Worm (Caenorhabditis elegans) whole organism, young adult: ENCODE measurements around the gene Y44A6C.2.

Experiments used
- B0019.2 ChIP-seq: fragments of 200-800 bp; sonication (Bioruptor generic); conservative IDR thresholded peaks from 2 replicates; pipeline ENCODE4 v1.3.6; 2022; ENCODE audit warnings: missing genetic modification reagents, missing genetic modification characterization, missing compliant biosample characterization
- B0336.3 ChIP-seq: fragments of 200-800 bp; sonication (Bioruptor generic); IDR thresholded peaks from 2 replicates; pipeline ENCODE4 v1.3.6; 2022; ENCODE audit warnings: missing genetic modification characterization, missing compliant biosample characterization
- F10E7.11 ChIP-seq: sonication (generic microtip); optimal IDR thresholded peaks from 2 replicates; lab custom pipeline; 2017; ENCODE audit warnings: mild to moderate bottlenecking, missing genetic modification characterization, moderate library complexity, missing compliant biosample characterization
- F23B12.7 ChIP-seq: sonication (generic microtip); optimal IDR thresholded peaks from 2 replicates; lab custom pipeline; 2017; ENCODE audit warnings: missing genetic modification characterization, mild to moderate bottlenecking, missing compliant biosample characterization, antibody characterized with exemption, moderate library complexity; ENCODE audit not compliant: insufficient read depth
- F37B4.10 ChIP-seq: fragments of 200-800 bp; sonication (Bioruptor generic); IDR thresholded peaks from 2 replicates; pipeline ENCODE4 v1.3.6; 2022; ENCODE audit warnings: missing genetic modification characterization, missing compliant biosample characterization
- F49E8.2 ChIP-seq: sonication (generic microtip); optimal IDR thresholded peaks from 3 replicates; lab custom pipeline; 2017; ENCODE audit warnings: missing genetic modification characterization, mild to moderate bottlenecking, missing compliant biosample characterization, antibody characterized with exemption, moderate library complexity; ENCODE audit not compliant: insufficient read depth
- F57A8.1 ChIP-seq: fragments of 200-800 bp; sonication (Bioruptor generic); optimal IDR thresholded peaks from 2 replicates; lab custom pipeline; 2018; ENCODE audit warnings: mild to moderate bottlenecking, missing genetic modification characterization, moderate library complexity, missing compliant biosample characterization
- K12H6.12 ChIP-seq: fragments of 200-800 bp; sonication (Bioruptor generic); optimal IDR thresholded peaks from 2 replicates; lab custom pipeline; 2018; ENCODE audit warnings: mild to moderate bottlenecking, missing genetic modification characterization, missing compliant biosample characterization
- akir-1 ChIP-seq: fragments of 200-800 bp; sonication (Bioruptor generic); optimal IDR thresholded peaks from 2 replicates; lab custom pipeline; 2018; ENCODE audit warnings: mild to moderate bottlenecking, missing genetic modification characterization, moderate library complexity, missing compliant biosample characterization
- athp-1 ChIP-seq: sonication (generic microtip); optimal IDR thresholded peaks from 2 replicates; lab custom pipeline; 2017; ENCODE audit warnings: mild to moderate bottlenecking, missing genetic modification characterization, missing compliant biosample characterization
- attf-5 ChIP-seq: fragments of 200-800 bp; sonication (Bioruptor generic); optimal IDR thresholded peaks from 2 replicates; lab custom pipeline; 2018; ENCODE audit warnings: mild to moderate bottlenecking, missing genetic modification characterization, missing compliant biosample characterization
- ccch-3 ChIP-seq: fragments of 200-800 bp; sonication (Bioruptor generic); optimal IDR thresholded peaks from 2 replicates; lab custom pipeline; 2018; ENCODE audit warnings: mild to moderate bottlenecking, missing genetic modification characterization, missing compliant biosample characterization
- cebp-2 ChIP-seq: fragments of 200-800 bp; sonication (Bioruptor generic); IDR thresholded peaks from 2 replicates; pipeline ENCODE4 v1.3.6; 2022; ENCODE audit warnings: missing genetic modification characterization, missing compliant biosample characterization
- ceh-58 ChIP-seq: fragments of 200-800 bp; sonication (Bioruptor generic); IDR thresholded peaks from 2 replicates; pipeline ENCODE4 v1.3.6; 2022; ENCODE audit warnings: missing genetic modification characterization, missing compliant biosample characterization
- ceh-79 ChIP-seq: sonication (generic microtip); optimal IDR thresholded peaks from 2 replicates; lab custom pipeline; 2017; ENCODE audit warnings: mild to moderate bottlenecking, missing genetic modification characterization, missing compliant biosample characterization
- die-1 ChIP-seq: sonication (generic microtip); optimal IDR thresholded peaks from 2 replicates; lab custom pipeline; 2016; ENCODE audit warnings: missing genotype, mild to moderate bottlenecking, missing genetic modification characterization, missing compliant biosample characterization
- dox-1 ChIP-seq: fragments of 200-800 bp; sonication (Bioruptor generic); IDR thresholded peaks from 2 replicates; pipeline ENCODE4 v1.3.6; 2022; ENCODE audit warnings: missing genetic modification reagents, missing genetic modification characterization, missing compliant biosample characterization
- efl-1 ChIP-seq: fragments of 150-350 bp; optimal IDR thresholded peaks from 2 replicates; lab custom pipeline; 2014; ENCODE audit warnings: missing biosample characterization, missing genetic modification reagents, missing genetic modification characterization
- egl-18 ChIP-seq: fragments of 200-800 bp; sonication (Bioruptor generic); IDR thresholded peaks from 2 replicates; pipeline ENCODE4 v1.3.6; 2022; ENCODE audit warnings: missing genetic modification reagents, missing genetic modification characterization, missing compliant biosample characterization
- ekl-4 ChIP-seq: fragments of 200-800 bp; sonication (Bioruptor generic); IDR thresholded peaks from 2 replicates; pipeline ENCODE4 v1.3.6; 2022; ENCODE audit warnings: missing genetic modification reagents, missing genetic modification characterization, missing compliant biosample characterization
- ets-4 ChIP-seq: fragments of 200-800 bp; sonication (Bioruptor generic); optimal IDR thresholded peaks from 2 replicates; lab custom pipeline; 2018; ENCODE audit warnings: mild to moderate bottlenecking, missing genetic modification characterization, missing compliant biosample characterization
- fkh-3 ChIP-seq: sonication (generic microtip); optimal IDR thresholded peaks from 2 replicates; lab custom pipeline; 2016; ENCODE audit warnings: mild to moderate bottlenecking, missing genetic modification characterization, missing compliant biosample characterization
- hmg-20 ChIP-seq: fragments of 200-800 bp; sonication (Bioruptor generic); IDR thresholded peaks from 2 replicates; pipeline ENCODE4 v1.3.6; 2022; ENCODE audit warnings: missing genetic modification reagents, missing genetic modification characterization, missing compliant biosample characterization
- hsf-1 ChIP-seq: fragments of 200-800 bp; sonication (Bioruptor generic); IDR thresholded peaks from 2 replicates; pipeline ENCODE4 v1.3.6; 2022; ENCODE audit warnings: missing genetic modification reagents, missing genetic modification characterization, missing compliant biosample characterization
- lin-26 ChIP-seq: fragments of 200-800 bp; sonication (Bioruptor generic); IDR thresholded peaks from 2 replicates; pipeline ENCODE4 v1.3.6; 2022; ENCODE audit warnings: missing genetic modification reagents, missing genetic modification characterization, missing compliant biosample characterization
- lir-1 ChIP-seq: fragments of 200-800 bp; sonication (Bioruptor generic); conservative IDR thresholded peaks from 2 replicates; pipeline ENCODE4 v1.3.6; 2022; ENCODE audit warnings: missing genetic modification reagents, missing genetic modification characterization, missing compliant biosample characterization
- lsl-1 ChIP-seq: fragments of 200-800 bp; sonication (Bioruptor generic); optimal IDR thresholded peaks from 2 replicates; lab custom pipeline; 2018; ENCODE audit warnings: mild to moderate bottlenecking, missing genetic modification characterization, moderate library complexity, missing compliant biosample characterization
- lsy-27 ChIP-seq: sonication (generic microtip); optimal IDR thresholded peaks from 2 replicates; lab custom pipeline; 2017; ENCODE audit warnings: missing genetic modification characterization, mild to moderate bottlenecking, missing compliant biosample characterization, antibody characterized with exemption, missing genotype, borderline replicate concordance; ENCODE audit not compliant: insufficient read depth
- madf-10 ChIP-seq: sonication (generic microtip); optimal IDR thresholded peaks from 2 replicates; lab custom pipeline; 2016; ENCODE audit warnings: mild to moderate bottlenecking, missing genetic modification characterization, missing compliant biosample characterization
- madf-6 ChIP-seq: fragments of 200-800 bp; sonication (Bioruptor generic); IDR thresholded peaks from 2 replicates; pipeline ENCODE4 v1.3.6; 2022; ENCODE audit warnings: missing genetic modification reagents, missing genetic modification characterization, missing compliant biosample characterization
- madf-8 ChIP-seq: fragments of 200-800 bp; sonication (Bioruptor generic); conservative IDR thresholded peaks from 2 replicates; pipeline ENCODE4 v1.3.6; 2022; ENCODE audit warnings: missing genetic modification reagents, missing genetic modification characterization, missing compliant biosample characterization
- mcd-1 ChIP-seq: fragments of 200-800 bp; sonication (Bioruptor generic); IDR thresholded peaks from 2 replicates; pipeline ENCODE4 v1.3.6; 2022; ENCODE audit warnings: missing genetic modification reagents, missing genetic modification characterization, missing compliant biosample characterization
- mel-28 ChIP-seq: sonication (generic microtip); optimal IDR thresholded peaks from 2 replicates; lab custom pipeline; 2016; ENCODE audit warnings: borderline replicate concordance, mild to moderate bottlenecking, missing genetic modification characterization, missing compliant biosample characterization
- mes-4 ChIP-seq: sonication (generic microtip); optimal IDR thresholded peaks from 2 replicates; lab custom pipeline; 2016; ENCODE audit warnings: missing genotype, missing genetic modification characterization, missing compliant biosample characterization
- nfya-1 ChIP-seq: sonication (generic microtip); optimal IDR thresholded peaks from 2 replicates; lab custom pipeline; 2017; ENCODE audit warnings: antibody characterized with exemption, missing compliant biosample characterization, missing genetic modification characterization, borderline replicate concordance; ENCODE audit not compliant: insufficient read depth
- nhr-120 ChIP-seq: fragments of 200-800 bp; sonication (Bioruptor generic); IDR thresholded peaks from 2 replicates; pipeline ENCODE4 v1.3.6; 2022; ENCODE audit warnings: missing genetic modification characterization, missing compliant biosample characterization
- pbrm-1 ChIP-seq: fragments of 200-800 bp; sonication (Bioruptor generic); IDR thresholded peaks from 2 replicates; pipeline ENCODE4 v1.3.6; 2022; ENCODE audit warnings: missing genetic modification reagents, missing genetic modification characterization, missing compliant biosample characterization
- pha-4 ChIP-seq: fragments of 150-350 bp; sonication (generic microtip); optimal IDR thresholded peaks from 2 replicates; lab custom pipeline; 2014; ENCODE audit warnings: missing biosample characterization, missing genetic modification reagents, missing genetic modification characterization
- repo-1 ChIP-seq: sonication (generic microtip); optimal IDR thresholded peaks from 2 replicates; lab custom pipeline; 2017; ENCODE audit warnings: mild to moderate bottlenecking, missing genetic modification characterization, missing compliant biosample characterization
- sdz-38 ChIP-seq: sonication (generic microtip); optimal IDR thresholded peaks from 2 replicates; lab custom pipeline; 2016; ENCODE audit warnings: missing genotype, missing genetic modification characterization, missing compliant biosample characterization
- sea-2 ChIP-seq: fragments of 200-800 bp; sonication (Bioruptor generic); IDR thresholded peaks from 2 replicates; pipeline ENCODE4 v1.3.6; 2022; ENCODE audit warnings: missing genetic modification characterization, missing compliant biosample characterization
- snpc-1.3 ChIP-seq: sonication (generic microtip); optimal IDR thresholded peaks from 2 replicates; lab custom pipeline; 2017; ENCODE audit warnings: missing genetic modification characterization, mild to moderate bottlenecking, missing compliant biosample characterization, antibody characterized with exemption, moderate library complexity, missing genotype, missing genetic modification reagents; ENCODE audit not compliant: insufficient read depth
- snpc-3.4 ChIP-seq: sonication (generic microtip); optimal IDR thresholded peaks from 2 replicates; lab custom pipeline; 2017; ENCODE audit warnings: missing genetic modification characterization, mild to moderate bottlenecking, missing compliant biosample characterization, antibody characterized with exemption, moderate library complexity, missing genotype, missing genetic modification reagents
- tlf-1 ChIP-seq: fragments of 200-800 bp; sonication (Bioruptor generic); optimal IDR thresholded peaks from 2 replicates; lab custom pipeline; 2018; ENCODE audit warnings: mild to moderate bottlenecking, missing genetic modification characterization, missing compliant biosample characterization
- unc-130 ChIP-seq: sonication (generic microtip); optimal IDR thresholded peaks from 2 replicates; lab custom pipeline; 2016; ENCODE audit warnings: missing genetic modification reagents, missing genetic modification characterization, missing compliant biosample characterization
- ztf-22 ChIP-seq: fragments of 200-800 bp; sonication (Bioruptor generic); optimal IDR thresholded peaks from 2 replicates; lab custom pipeline; 2018; ENCODE audit warnings: mild to moderate bottlenecking, missing genetic modification characterization, moderate library complexity, missing compliant biosample characterization
- ztf-26 ChIP-seq: sonication (generic microtip); optimal IDR thresholded peaks from 2 replicates; lab custom pipeline; 2017; ENCODE audit warnings: missing genetic modification characterization, missing compliant biosample characterization
- ztf-3 ChIP-seq: fragments of 200-800 bp; sonication (Bioruptor generic); optimal IDR thresholded peaks from 2 replicates; lab custom pipeline; 2018; ENCODE audit warnings: mild to moderate bottlenecking, missing genetic modification characterization, missing compliant biosample characterization

Y44A6C.2 gene

ce11 chrV:20693968-20694367 is 28.1 kb upstream of the Y44A6C.2 start:
- no peak for TF ChIP-seq pha-4
- peak; percentile 2 for TF ChIP-seq ceh-79
- TF ChIP-seq ceh-58: 0 out of 2 replicates have a peak, but pooled peaks have one; percentile 83
- TF ChIP-seq snpc-1.3 (tag; lab: Kevin White, UChicago): peak; percentile 46
- TF ChIP-seq tlf-1 (GFP tag; lab: Kevin White, UChicago): no peak
- TF ChIP-seq hmg-20 (GFP tag; lab: Robert Waterston, UW): peak; percentile 19; the same call in 1 of the 2 replicates
- TF ChIP-seq sea-2 (GFP tag; lab: Robert Waterston, UW): 0 out of 2 replicates have a peak, but pooled peaks have one; percentile 27
- TF ChIP-seq sdz-38 (tag; lab: Kevin White, UChicago): no peak
- TF ChIP-seq dox-1 (GFP tag; lab: Robert Waterston, UW): peak; percentile 87
- peak; percentile 95 for TF ChIP-seq lin-26 (GFP tag; lab: Robert Waterston, UW)
- TF ChIP-seq akir-1: no peak
- TF ChIP-seq nhr-120: 0 out of 2 replicates have a peak, but pooled peaks have one; percentile 36
- TF ChIP-seq K12H6.12: peak; percentile 33
- TF ChIP-seq lir-1 (GFP tag; lab: Robert Waterston, UW): peak; percentile 63
- TF ChIP-seq F23B12.7 (tag; lab: Kevin White, UChicago): peak; percentile 33
- TF ChIP-seq madf-6 (GFP tag; lab: Robert Waterston, UW): peak; percentile 26; the same call in 1 of the 2 replicates
- peak; percentile 11 for TF ChIP-seq ztf-22 (GFP tag; lab: Kevin White, UChicago)
- peak; percentile 45 for TF ChIP-seq ccch-3
- TF ChIP-seq repo-1 (tag; lab: Kevin White, UChicago): peak; percentile 72
- TF ChIP-seq B0019.2: no peak
- peak; percentile 7 for TF ChIP-seq F57A8.1 (GFP tag; lab: Kevin White, UChicago)
- TF ChIP-seq nfya-1 (tag; lab: Kevin White, UChicago): no peak
- TF ChIP-seq madf-8 (GFP tag; lab: Robert Waterston, UW): no peak
- peak; percentile 56; the same call in 1 of the 2 replicates for TF ChIP-seq ekl-4 (GFP tag; lab: Robert Waterston, UW)
- peak; percentile 32 for TF ChIP-seq ets-4 (GFP tag; lab: Kevin White, UChicago)
- no peak for TF ChIP-seq F10E7.11
- TF ChIP-seq ztf-3 (GFP tag; lab: Kevin White, UChicago): no peak
- TF ChIP-seq mel-28 (tag; lab: Kevin White, UChicago): no peak
- TF ChIP-seq efl-1 (GFP tag; lab: Kevin White, UChicago): no peak
- TF ChIP-seq egl-18 (GFP tag; lab: Robert Waterston, UW): no peak
- TF ChIP-seq pbrm-1 (GFP tag; lab: Robert Waterston, UW): peak; percentile 68
- TF ChIP-seq mes-4 (tag; lab: Kevin White, UChicago): no peak
- TF ChIP-seq cebp-2 (GFP tag; lab: Robert Waterston, UW): no peak
- TF ChIP-seq F49E8.2 (tag; lab: Kevin White, UChicago): peak; percentile 7
- TF ChIP-seq snpc-3.4 (tag; lab: Kevin White, UChicago): peak; percentile 44
- peak; percentile 36 for TF ChIP-seq ztf-26
- no peak for TF ChIP-seq lsy-27 (tag; lab: Kevin White, UChicago)
- peak; percentile 38 for TF ChIP-seq fkh-3
- TF ChIP-seq athp-1: no peak
- peak; percentile 42 for TF ChIP-seq madf-10 (tag; lab: Kevin White, UChicago)
- TF ChIP-seq B0336.3: 0 out of 2 replicates have a peak, but pooled peaks have one; percentile 47
- no peak for TF ChIP-seq F37B4.10
- no peak for TF ChIP-seq unc-130 (GFP tag; lab: Kevin White, UChicago)
- peak; percentile 47 for TF ChIP-seq attf-5 (GFP tag; lab: Kevin White, UChicago)
- TF ChIP-seq die-1: peak; percentile 77
- peak; percentile 53 for TF ChIP-seq mcd-1 (GFP tag; lab: Robert Waterston, UW)
- TF ChIP-seq hsf-1 (GFP tag; lab: Robert Waterston, UW): 0 out of 2 replicates have a peak, but pooled peaks have one; percentile 25
- peak; percentile 32 for TF ChIP-seq lsl-1 (GFP tag; lab: Kevin White, UChicago)
